In the genomic region with DNA sequence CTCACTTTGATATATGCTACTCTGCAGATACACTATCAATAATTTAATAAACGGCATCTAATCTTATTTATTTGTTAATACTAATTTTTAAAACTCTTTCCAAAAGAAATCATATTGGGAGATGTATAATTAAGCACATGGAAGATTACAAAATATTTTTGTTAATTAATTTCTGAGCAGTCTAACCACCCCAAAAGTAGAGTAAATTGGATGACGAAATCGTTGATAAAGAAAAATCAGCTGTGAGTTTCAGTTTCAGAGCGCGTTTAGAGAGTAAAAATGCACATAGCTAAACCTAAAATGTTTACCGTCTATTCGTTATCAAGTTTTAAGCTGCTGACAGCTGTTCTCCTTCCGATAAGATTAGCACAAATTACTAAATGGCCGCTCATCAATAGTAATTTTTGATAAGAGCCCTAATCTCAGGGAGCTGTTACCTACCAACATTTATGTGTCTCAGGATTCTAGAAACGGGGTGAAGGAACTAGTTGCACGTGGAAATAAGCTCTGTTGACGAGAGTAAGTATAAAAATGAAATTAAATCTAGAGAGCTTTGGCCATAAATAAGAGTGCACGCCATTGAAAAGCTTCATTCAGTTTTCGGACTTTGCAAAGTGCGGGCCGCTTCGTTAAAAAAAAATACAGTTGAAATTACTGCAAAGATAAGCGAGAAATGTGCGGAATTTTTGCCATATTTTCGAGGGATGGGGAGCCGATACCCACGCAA, we compare ENCODE assay signal across 5 fruit fly cellular contexts.
TF ChIP-seq lines count a peak whose summit lies in the region.

TSS of gene chb (plus strand) at position 327 of the 727 bp plus-strand sequence.
TSS of gene AsnS (plus strand) at position 592 of the 727 bp plus-strand sequence.

TF ChIP-seq in whole organism, adult, 20 proteins besides CTCF, POLR2A, EP300 and RAD21 (continued from another document):
- no peak for TF ChIP-seq cnc (optimal IDR thresholded peaks at IDR 0.05; lab: Kevin White, UChicago)
- peak; percentile 28 for TF ChIP-seq CG12768 (GFP tag; optimal IDR thresholded peaks at IDR 0.05; lab: Kevin White, UChicago)
- peak; percentile 90 for TF ChIP-seq CG14711 (tag; optimal IDR thresholded peaks at IDR 0.05; lab: Kevin White, UChicago)
- TF ChIP-seq CG7045 (GFP tag; optimal IDR thresholded peaks at IDR 0.05; lab: Kevin White, UChicago), result peak; percentile 43

TF ChIP-seq in whole organism, embryonic, 481 proteins besides CTCF, POLR2A, EP300 and RAD21 (continued from another document and continues in another):
- TF ChIP-seq crp (GFP tag; optimal IDR thresholded peaks at IDR 0.05; lab: Kevin White, UChicago) (peak in 1 of 2 experiments; percentile 77), da (GFP tag; optimal IDR thresholded peaks at IDR 0.05; lab: Kevin White, UChicago) (no peak), ftz-f1 (GFP tag; optimal IDR thresholded peaks at IDR 0.05; lab: Kevin White, UChicago) (no peak), Myb (GFP tag; optimal IDR thresholded peaks at IDR 0.05; lab: Kevin White, UChicago) (peak; percentile 40), Six4 (GFP tag; optimal IDR thresholded peaks at IDR 0.05; lab: Kevin White, UChicago) (peak; percentile 81), amos (GFP tag; IDR thresholded peaks at IDR 0.05; lab: Robert Waterston, UW; ENCODE audit: partially characterized antibody) (no peak), CG7745 (tag; optimal IDR thresholded peaks at IDR 0.05; lab: Kevin White, UChicago) (peak; percentile 84), CG2202 (tag; optimal IDR thresholded peaks at IDR 0.05; lab: Kevin White, UChicago) (peak; percentile 67), sens (GFP tag; lab: Kevin White, UChicago) (peak; percentile 95), MBD-R2 (GFP tag; IDR thresholded peaks at IDR 0.05; lab: Robert Waterston, UW) (peak; percentile 52), CG4328 (GFP tag; optimal IDR thresholded peaks at IDR 0.05; lab: Kevin White, UChicago) (no peak), CG7556 (GFP tag; optimal IDR thresholded peaks at IDR 0.05; lab: Kevin White, UChicago) (peak; percentile 86), disco-r (GFP tag; optimal IDR thresholded peaks at IDR 0.05; lab: Kevin White, UChicago) (peak; percentile 42), ato (GFP tag; IDR thresholded peaks at IDR 0.05; lab: Robert Waterston, UW; ENCODE audit: partially characterized antibody) (no peak), CG14441 (GFP tag; IDR thresholded peaks at IDR 0.05; lab: Robert Waterston, UW) (peak; percentile 94), CG13424 (tag; optimal IDR thresholded peaks at IDR 0.05; lab: Kevin White, UChicago) (peak; percentile 92), CG7987 (GFP tag; optimal IDR thresholded peaks at IDR 0.05; lab: Kevin White, UChicago) (peak; percentile 74), fd96Cb (tag; optimal IDR thresholded peaks at IDR 0.05; lab: Kevin White, UChicago) (peak; percentile 94), ERR (GFP tag; optimal IDR thresholded peaks at IDR 0.05; lab: Kevin White, UChicago) (peak; percentile 36), Trl (optimal IDR thresholded peaks at IDR 0.05; lab: Kevin White, UChicago) (peak; percentile 5 to 51), Trl (GFP tag; optimal IDR thresholded peaks at IDR 0.05; lab: Kevin White, UChicago) (peak; percentile 72), pfk (GFP tag; optimal IDR thresholded peaks at IDR 0.05; lab: Kevin White, UChicago) (no peak), hbn (GFP tag; IDR thresholded peaks at IDR 0.05; lab: Robert Waterston, UW; ENCODE audit: partially characterized antibody) (no peak), zen (tag; optimal IDR thresholded peaks at IDR 0.05; lab: Kevin White, UChicago) (peak; percentile 84), tin (GFP tag; optimal IDR thresholded peaks at IDR 0.05; lab: Kevin White, UChicago) (peak; percentile 72), MESR4 (GFP tag; optimal IDR thresholded peaks at IDR 0.05; lab: Kevin White, UChicago) (peak; percentile 30), CG42726 (GFP tag; IDR thresholded peaks at IDR 0.05; lab: Robert Waterston, UW; ENCODE audit: partially characterized antibody) (no peak), CG10321 (GFP tag; IDR thresholded peaks at IDR 0.05; lab: Robert Waterston, UW) (peak; percentile 76), lab (GFP tag; optimal IDR thresholded peaks at IDR 0.05; lab: Kevin White, UChicago) (peak; percentile 92)

TF ChIP-seq in whole organism, prepupa, 60 proteins besides CTCF, POLR2A, EP300 and RAD21 (continued from another document and continues in another):
- no peak for TF ChIP-seq CG4318 (GFP tag; optimal IDR thresholded peaks at IDR 0.05; lab: Kevin White, UChicago)
- peak; percentile 55 for TF ChIP-seq CG11762 (GFP tag; optimal IDR thresholded peaks at IDR 0.05; lab: Kevin White, UChicago; ENCODE audit: insufficient read depth)
- peak; percentile 83 for TF ChIP-seq Hr4 (GFP tag; optimal IDR thresholded peaks at IDR 0.05; lab: Kevin White, UChicago)
- peak; percentile 62 for TF ChIP-seq Lpt (GFP tag; optimal IDR thresholded peaks at IDR 0.05; lab: Kevin White, UChicago)
- TF ChIP-seq Sox102F (GFP tag; optimal IDR thresholded peaks at IDR 0.05; lab: Kevin White, UChicago), result peak; percentile 76
- TF ChIP-seq topi (GFP tag; optimal IDR thresholded peaks at IDR 0.05; lab: Kevin White, UChicago), result peak; percentile 83
- TF ChIP-seq CG8319 (GFP tag; optimal IDR thresholded peaks at IDR 0.05; lab: Kevin White, UChicago), result peak; percentile 29
- peak; percentile 22 for TF ChIP-seq fd59A (GFP tag; optimal IDR thresholded peaks at IDR 0.05; lab: Kevin White, UChicago)
- peak; percentile 88 for TF ChIP-seq vri (GFP tag; optimal IDR thresholded peaks at IDR 0.05; lab: Kevin White, UChicago)
- peak; percentile 70 for TF ChIP-seq net (GFP tag; optimal IDR thresholded peaks at IDR 0.05; lab: Kevin White, UChicago)
- TF ChIP-seq Ets21C (GFP tag; optimal IDR thresholded peaks at IDR 0.05; lab: Kevin White, UChicago), result peak; percentile 76
- TF ChIP-seq Eip93F (GFP tag; optimal IDR thresholded peaks at IDR 0.05; lab: Kevin White, UChicago), result no peak
- TF ChIP-seq acj6 (GFP tag; optimal IDR thresholded peaks at IDR 0.05; lab: Kevin White, UChicago), result peak; percentile 81
- no peak for TF ChIP-seq Hr38 (GFP tag; optimal IDR thresholded peaks at IDR 0.05; lab: Kevin White, UChicago)
- TF ChIP-seq CG6854 (GFP tag; optimal IDR thresholded peaks at IDR 0.05; lab: Kevin White, UChicago), result peak; percentile 38
- TF ChIP-seq Ets96B (tag; optimal IDR thresholded peaks at IDR 0.05; lab: Kevin White, UChicago), result peak; percentile 89
- peak; percentile 80 for TF ChIP-seq Eip75B (GFP tag; optimal IDR thresholded peaks at IDR 0.05; lab: Kevin White, UChicago)
- peak; percentile 69 for TF ChIP-seq dsx (GFP tag; optimal IDR thresholded peaks at IDR 0.05; lab: Kevin White, UChicago; ENCODE audit: poor library complexity, severe bottlenecking)
- TF ChIP-seq Sox15 (GFP tag; optimal IDR thresholded peaks at IDR 0.05; lab: Kevin White, UChicago), result peak; percentile 52
- TF ChIP-seq CG31627 (GFP tag; optimal IDR thresholded peaks at IDR 0.05; lab: Kevin White, UChicago), result peak; percentile 85
- TF ChIP-seq CG10631 (GFP tag; optimal IDR thresholded peaks at IDR 0.05; lab: Kevin White, UChicago), result peak; percentile 79
- TF ChIP-seq dac (GFP tag; optimal IDR thresholded peaks at IDR 0.05; lab: Kevin White, UChicago), result peak; percentile 39
- no peak for TF ChIP-seq CG6808 (GFP tag; optimal IDR thresholded peaks at IDR 0.05; lab: Kevin White, UChicago)
- TF ChIP-seq CG8119 (GFP tag; IDR thresholded peaks at IDR 0.05; lab: Robert Waterston, UW), result peak; percentile 88
- no peak for TF ChIP-seq CG9139 (GFP tag; optimal IDR thresholded peaks at IDR 0.05; lab: Kevin White, UChicago)
- TF ChIP-seq pdm3 (GFP tag; optimal IDR thresholded peaks at IDR 0.05; lab: Kevin White, UChicago), result peak; percentile 85
- peak; percentile 43 for TF ChIP-seq spab (GFP tag; optimal IDR thresholded peaks at IDR 0.05; lab: Kevin White, UChicago)
- peak in 1 of 2 experiments; percentile 9 for TF ChIP-seq ss (GFP tag; optimal IDR thresholded peaks at IDR 0.05; lab: Kevin White, UChicago)
- peak; percentile 88 for TF ChIP-seq CG6163 (GFP tag; IDR thresholded peaks at IDR 0.05; lab: Robert Waterston, UW)
- TF ChIP-seq fkh (GFP tag; optimal IDR thresholded peaks at IDR 0.05; lab: Kevin White, UChicago), result peak; percentile 1

TF ChIP-seq in whole organism, pupa, 21 proteins besides CTCF, POLR2A, EP300 and RAD21 (continued from another document):
- TF ChIP-seq Ets98B (GFP tag; IDR thresholded peaks at IDR 0.05; lab: Robert Waterston, UW) (peak; percentile 91), CG13204 (GFP tag; optimal IDR thresholded peaks at IDR 0.05; lab: Kevin White, UChicago) (no peak), CG34367 (tag; optimal IDR thresholded peaks at IDR 0.05; lab: Kevin White, UChicago) (peak; percentile 72)

TF ChIP-seq in whole organism, wandering third instar larva, 38 proteins besides CTCF, POLR2A, EP300 and RAD21 (continued from another document):
- no peak for TF ChIP-seq Abd-B (GFP tag; optimal IDR thresholded peaks at IDR 0.05; lab: Kevin White, UChicago)
- TF ChIP-seq dl (GFP tag; optimal IDR thresholded peaks at IDR 0.05; lab: Kevin White, UChicago; ENCODE audit: insufficient read depth in 1 of 2, partially characterized antibody in 2 of 2), result peak in 1 of 2 experiments; percentile 8
- TF ChIP-seq tai (GFP tag; optimal IDR thresholded peaks at IDR 0.05; lab: Kevin White, UChicago), result no peak
- TF ChIP-seq Dfd (GFP tag; optimal IDR thresholded peaks at IDR 0.05; lab: Kevin White, UChicago), result no peak
- peak; percentile 35 for TF ChIP-seq Hr83 (GFP tag; optimal IDR thresholded peaks at IDR 0.05; lab: Kevin White, UChicago; ENCODE audit: poor library complexity, severe bottlenecking)
- TF ChIP-seq pan (optimal IDR thresholded peaks at IDR 0.05; lab: Kevin White, UChicago), result no peak
- TF ChIP-seq OdsH (GFP tag; optimal IDR thresholded peaks at IDR 0.05; lab: Kevin White, UChicago), result peak; percentile 86
- TF ChIP-seq Myc (optimal IDR thresholded peaks at IDR 0.05; lab: Kevin White, UChicago), result no peak
- peak; percentile 87 for TF ChIP-seq woc (GFP tag; optimal IDR thresholded peaks at IDR 0.05; lab: Kevin White, UChicago)
- peak; percentile 82 for TF ChIP-seq Hnf4 (GFP tag; optimal IDR thresholded peaks at IDR 0.05; lab: Kevin White, UChicago)
- TF ChIP-seq psq (GFP tag; optimal IDR thresholded peaks at IDR 0.05; lab: Kevin White, UChicago), result peak; percentile 65
- TF ChIP-seq Rel (GFP tag; optimal IDR thresholded peaks at IDR 0.05; lab: Kevin White, UChicago), result no peak
- peak; percentile 9 for TF ChIP-seq Rel (tag; optimal IDR thresholded peaks at IDR 0.05; lab: Kevin White, UChicago)
- TF ChIP-seq sage (GFP tag; optimal IDR thresholded peaks at IDR 0.05; lab: Kevin White, UChicago), result peak; percentile 38
- TF ChIP-seq HLH106 (tag; optimal IDR thresholded peaks at IDR 0.05; lab: Kevin White, UChicago), result peak; percentile 87
- no peak for TF ChIP-seq Mio (GFP tag; optimal IDR thresholded peaks at IDR 0.05; lab: Kevin White, UChicago)
- TF ChIP-seq lola (GFP tag; optimal IDR thresholded peaks at IDR 0.05; lab: Kevin White, UChicago), result no peak
- TF ChIP-seq N (GFP tag; optimal IDR thresholded peaks at IDR 0.05; lab: Kevin White, UChicago), result no peak
- TF ChIP-seq Vsx2 (GFP tag; optimal IDR thresholded peaks at IDR 0.05; lab: Kevin White, UChicago; ENCODE audit: partially characterized antibody), result no peak
